Fruit fly (Drosophila melanogaster) whole organism, adult: ENCODE results near the gene HIP.

Source experiments
- CG14711 ChIP-seq: fragments of 200-800 bp; sonication (Bioruptor generic); optimal IDR thresholded peaks from 2 replicates; lab custom pipeline; 2018; ENCODE audit warnings: missing biosample characterization, mild to moderate bottlenecking, missing genetic modification characterization, moderate library complexity
- CG1620 ChIP-seq: fragments of 200-800 bp; sonication (Bioruptor generic); optimal IDR thresholded peaks from 2 replicates; lab custom pipeline; 2016; ENCODE audit warnings: missing biosample characterization, missing genetic modification characterization
- CG5204 ChIP-seq: fragments of 200-800 bp; sonication (Bioruptor generic); optimal IDR thresholded peaks from 2 replicates; lab custom pipeline; 2016; ENCODE audit warnings: missing biosample characterization, missing genetic modification characterization
- CG7101 ChIP-seq: fragments of 200-800 bp; sonication (Bioruptor generic); optimal IDR thresholded peaks from 2 replicates; lab custom pipeline; 2018; ENCODE audit warnings: missing biosample characterization, mild to moderate bottlenecking, missing genetic modification characterization, moderate library complexity
- Crg-1 ChIP-seq: fragments of 200-800 bp; sonication (Bioruptor generic); optimal IDR thresholded peaks from 2 replicates; lab custom pipeline; 2016; ENCODE audit warnings: missing biosample characterization, missing genetic modification characterization
- Mnt ChIP-seq: fragments of 200-800 bp; sonication (Bioruptor generic); optimal IDR thresholded peaks from 2 replicates; lab custom pipeline; 2016; ENCODE audit warnings: missing biosample characterization, mild to moderate bottlenecking, missing genetic modification characterization
- bab1 ChIP-seq: fragments of 200-800 bp; sonication (Bioruptor generic); optimal IDR thresholded peaks from 3 replicates; lab custom pipeline; 2019; ENCODE audit warnings: missing biosample characterization, mild to moderate bottlenecking, missing genetic modification characterization, moderate library complexity
- kay ChIP-seq: fragments of 200-800 bp; sonication (Bioruptor generic); peaks from one replicate; lab custom pipeline; 2016; ENCODE audit warnings: missing biosample characterization, missing genetic modification characterization, borderline replicate concordance
- toe ChIP-seq: fragments of 200-800 bp; sonication (Bioruptor generic); optimal IDR thresholded peaks from 2 replicates; lab custom pipeline; 2016; ENCODE audit warnings: missing biosample characterization, missing genetic modification characterization

DNA sequence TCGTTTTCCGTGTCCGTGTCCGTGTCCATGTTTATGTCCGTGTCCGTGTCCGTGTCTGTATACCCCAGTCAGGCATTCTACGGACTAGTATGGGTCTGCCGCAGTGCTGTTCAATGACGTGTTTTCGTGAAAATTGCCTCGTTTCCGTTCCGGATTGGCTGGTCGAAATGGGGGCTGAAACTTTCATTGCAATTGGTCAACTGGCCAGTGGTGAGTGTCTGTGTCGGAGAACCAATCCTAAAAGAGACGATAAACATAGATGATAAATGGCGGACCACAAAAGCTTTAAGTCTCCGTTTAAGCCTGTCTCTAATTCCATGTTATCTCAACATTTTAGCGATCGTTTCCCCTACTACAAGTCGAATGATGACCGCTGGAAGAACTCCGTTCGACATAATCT lies 10.1 kb downstream of the HIP start:
- TF ChIP-seq kay (GFP tag; lab: Kevin White, UChicago) (no peak), bab1 (GFP tag; lab: Kevin White, UChicago) (no peak), CG5204 (GFP tag; lab: Kevin White, UChicago) (no peak), CG14711 (no peak), Mnt (GFP tag; lab: Kevin White, UChicago) (no peak), CG1620 (no peak), Crg-1 (no peak), CG7101 (tag; lab: Kevin White, UChicago) (no peak), toe (GFP tag; lab: Kevin White, UChicago) (no peak)
